Fruit fly (Drosophila melanogaster): ENCODE data around the gene side.

Gene side

DNA sequence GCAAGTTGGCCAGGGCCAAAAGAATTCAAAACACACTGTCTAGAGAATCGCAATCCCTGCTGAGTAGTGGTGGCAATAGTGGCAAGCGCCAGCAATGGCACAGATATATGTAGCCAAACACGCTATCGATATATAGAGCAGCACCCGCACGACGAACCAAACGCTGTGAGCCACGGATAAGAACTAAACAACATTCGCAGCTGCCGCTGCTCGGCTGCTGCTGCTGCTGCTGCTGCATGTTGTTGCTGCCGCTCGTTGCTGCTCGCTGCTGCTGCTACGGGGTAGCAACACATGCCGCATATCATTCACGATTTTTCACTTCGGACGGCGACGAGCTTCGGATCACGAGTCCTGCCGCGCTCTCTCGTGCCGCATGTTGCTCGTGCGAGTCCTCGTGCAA, at the start of gene side (continued):
- no peak for TF ChIP-seq CG3281 (GFP tag; optimal IDR thresholded peaks at IDR 0.05)
- no peak for TF ChIP-seq GATAe (GFP tag; conservative IDR thresholded peaks at IDR 0.05)
- no peak for TF ChIP-seq CG12659 (GFP tag; optimal IDR thresholded peaks at IDR 0.05)
- TF ChIP-seq mirr (GFP tag; optimal IDR thresholded peaks at IDR 0.05), result no peak
- no peak for TF ChIP-seq Awh (GFP tag; IDR thresholded peaks at IDR 0.05)
- no peak for TF ChIP-seq Blimp-1 (GFP tag; optimal IDR thresholded peaks at IDR 0.05)
- TF ChIP-seq CG16863 (GFP tag; optimal IDR thresholded peaks at IDR 0.05), result no peak
- TF ChIP-seq CG6272 (GFP tag; IDR thresholded peaks at IDR 0.05), result no peak
- peak; percentile 23 for TF ChIP-seq HLHmδ (GFP tag; optimal IDR thresholded peaks at IDR 0.05)
- peak; percentile 41 for TF ChIP-seq ac (GFP tag; optimal IDR thresholded peaks at IDR 0.05)
- TF ChIP-seq ranshi (GFP tag; IDR thresholded peaks at IDR 0.05), result no peak
- no peak for TF ChIP-seq esg (GFP tag; conservative IDR thresholded peaks at IDR 0.05)
- TF ChIP-seq Hr39 (optimal IDR thresholded peaks at IDR 0.05), result no peak
- TF ChIP-seq CG7786 (GFP tag; optimal IDR thresholded peaks at IDR 0.05), result no peak
- TF ChIP-seq chinmo (GFP tag; IDR thresholded peaks at IDR 0.05; ENCODE audit: partially characterized antibody), result 0 out of 4 replicates have a peak, but pooled peaks have one; percentile 34
- no peak for TF ChIP-seq CG11456 (GFP tag; IDR thresholded peaks at IDR 0.05)
- TF ChIP-seq fu2 (GFP tag; optimal IDR thresholded peaks at IDR 0.05), result no peak
- peak; percentile 90 for TF ChIP-seq Jarid2 (GFP tag; optimal IDR thresholded peaks at IDR 0.05)
- TF ChIP-seq sima (GFP tag; optimal IDR thresholded peaks at IDR 0.05), result no peak
- no peak for TF ChIP-seq E2f1 (GFP tag; IDR thresholded peaks at IDR 0.05)
- no peak for TF ChIP-seq abd-A (tag; optimal IDR thresholded peaks at IDR 0.05)
- no peak for TF ChIP-seq CG32532 (GFP tag; IDR thresholded peaks at IDR 0.05)
- TF ChIP-seq bbx (GFP tag; IDR thresholded peaks at IDR 0.05; ENCODE audit: partially characterized antibody), result no peak; the same call in 1 of the 2 replicates
- TF ChIP-seq Dll (GFP tag; IDR thresholded peaks at IDR 0.05; ENCODE audit: partially characterized antibody), result no peak
- TF ChIP-seq CG2712 (tag; optimal IDR thresholded peaks at IDR 0.05), result peak; percentile 6
- peak; percentile 38; the same call in 1 of the 2 replicates for TF ChIP-seq amos (GFP tag; IDR thresholded peaks at IDR 0.05; ENCODE audit: partially characterized antibody)
- no peak for TF ChIP-seq Nf-YA (GFP tag; IDR thresholded peaks at IDR 0.05)
- TF ChIP-seq CG34422 (GFP tag; IDR thresholded peaks at IDR 0.05), result peak; percentile 28; the same call in 1 of the 3 replicates
- TF ChIP-seq bigmax (GFP tag; optimal IDR thresholded peaks at IDR 0.05), result no peak
- no peak for TF ChIP-seq emc (GFP tag; optimal IDR thresholded peaks at IDR 0.05)
- no peak for TF ChIP-seq CG13624 (GFP tag; optimal IDR thresholded peaks at IDR 0.05)
- TF ChIP-seq zf30C (GFP tag; optimal IDR thresholded peaks at IDR 0.05), result no peak
- no peak for TF ChIP-seq pum (GFP tag; optimal IDR thresholded peaks at IDR 0.05)
- TF ChIP-seq dm (GFP tag; optimal IDR thresholded peaks at IDR 0.05), result no peak
- TF ChIP-seq C15 (GFP tag; IDR thresholded peaks at IDR 0.05), result no peak
- TF ChIP-seq Fer2 (tag; optimal IDR thresholded peaks at IDR 0.05), result no peak
- TF ChIP-seq lab (GFP tag; optimal IDR thresholded peaks at IDR 0.05), result peak; percentile 1
- TF ChIP-seq hkb (optimal IDR thresholded peaks at IDR 0.05), result no peak
- no peak for TF ChIP-seq hkb (GFP tag; IDR thresholded peaks at IDR 0.05)
- TF ChIP-seq CG10267 (tag; optimal IDR thresholded peaks at IDR 0.05), result no peak
- TF ChIP-seq kni (GFP tag; optimal IDR thresholded peaks at IDR 0.05), result no peak
- TF ChIP-seq sob (GFP tag; IDR thresholded peaks at IDR 0.05), result 0 out of 2 replicates have a peak, but pooled peaks have one; percentile 18
- no peak for TF ChIP-seq Taf1 (GFP tag; IDR thresholded peaks at IDR 0.05)
- TF ChIP-seq B-H2 (GFP tag; optimal IDR thresholded peaks at IDR 0.05), result no peak
- TF ChIP-seq ftz-f1 (GFP tag; optimal IDR thresholded peaks at IDR 0.05), result no peak
- TF ChIP-seq CG10274 (GFP tag; optimal IDR thresholded peaks at IDR 0.05), result no peak
- TF ChIP-seq cad (GFP tag; optimal IDR thresholded peaks at IDR 0.05), result no peak
- no peak for TF ChIP-seq lbe (GFP tag; optimal IDR thresholded peaks at IDR 0.05)
- no peak for TF ChIP-seq CG15696 (tag; optimal IDR thresholded peaks at IDR 0.05)
- TF ChIP-seq Sox100B (GFP tag; optimal IDR thresholded peaks at IDR 0.05), result no peak
- no peak for TF ChIP-seq Lim3 (GFP tag; IDR thresholded peaks at IDR 0.05)
